Fruit fly (Drosophila melanogaster) whole organism, larva: ENCODE results near the gene Brd8.

ENCODE experiments used
- noc ChIP-seq: fragments of 200-800 bp; sonication (Bioruptor generic); optimal IDR thresholded peaks from 3 replicates; lab custom pipeline; 2019; ENCODE audit warnings: missing biosample characterization, mild to moderate bottlenecking, missing genetic modification characterization, moderate library complexity

Brd8 gene

DNA sequence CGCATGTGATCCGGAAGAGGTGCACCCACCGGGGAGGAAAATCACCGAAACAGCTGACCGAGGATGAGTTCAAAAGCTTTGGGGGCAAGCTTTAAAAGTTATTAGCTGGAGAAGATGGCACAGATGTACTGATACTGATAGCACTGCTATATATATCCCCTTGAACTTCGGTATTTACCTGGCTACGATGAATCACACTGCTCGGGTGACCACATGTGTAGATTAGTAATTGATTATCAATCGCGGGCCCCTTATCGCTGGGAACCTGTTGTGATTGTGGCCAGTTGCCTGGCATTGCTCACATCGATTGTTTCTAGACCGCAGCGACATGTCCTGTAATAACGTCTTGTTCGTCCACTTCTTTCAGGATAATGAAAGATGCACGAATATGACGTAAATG, 6.7 kb downstream of the Brd8 start:
- no peak for TF ChIP-seq noc (tag; lab: Kevin White, UChicago)

- peak; percentile 18 for TF ChIP-seq noc (tag; lab: Kevin White, UChicago)
Observed at dm6 chr3R:29230552-29231102, 7.3 kb downstream of the Brd8 start.

DNA sequence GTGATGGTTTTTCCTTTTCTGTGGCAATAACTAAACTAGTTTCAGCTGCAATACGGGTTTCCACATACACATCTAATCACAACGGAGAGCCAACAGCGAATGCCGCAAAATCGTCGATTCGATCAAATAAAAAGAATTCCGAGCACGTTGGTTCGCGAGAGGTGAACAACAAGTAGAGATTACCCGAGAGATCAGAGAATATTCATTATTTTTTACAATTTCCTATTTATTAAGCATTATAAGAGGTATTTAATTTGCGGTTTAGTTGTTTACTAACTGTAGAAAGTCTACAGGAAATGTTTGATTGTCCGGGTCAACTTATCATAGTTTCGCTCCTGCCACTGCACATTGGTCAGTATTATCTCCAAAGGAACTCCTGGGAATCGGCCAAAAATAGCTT, 15.3 kb downstream of the Brd8 start, which contains the start of gene CG11951:
TSS of gene CG11951 (minus strand) at position 101 of the 400 bp plus-strand sequence.
- TF ChIP-seq noc (tag; lab: Kevin White, UChicago), result no peak

dm6 chr3R:29244727-29245126, 21.4 kb downstream of the Brd8 start, which contains the start of gene CG31445:
Gene CG31445 (minus strand): TSS chr3R:29244827.
- TF ChIP-seq noc (tag; lab: Kevin White, UChicago), result no peak

- TF ChIP-seq noc (tag; lab: Kevin White, UChicago), result no peak
Observed at dm6 chr3R:29250272-29251018, 27.2 kb downstream of the Brd8 start, which contains the start of gene SP1029. Gene SP1029 (minus strand): TSS chr3R:29250451.

DNA sequence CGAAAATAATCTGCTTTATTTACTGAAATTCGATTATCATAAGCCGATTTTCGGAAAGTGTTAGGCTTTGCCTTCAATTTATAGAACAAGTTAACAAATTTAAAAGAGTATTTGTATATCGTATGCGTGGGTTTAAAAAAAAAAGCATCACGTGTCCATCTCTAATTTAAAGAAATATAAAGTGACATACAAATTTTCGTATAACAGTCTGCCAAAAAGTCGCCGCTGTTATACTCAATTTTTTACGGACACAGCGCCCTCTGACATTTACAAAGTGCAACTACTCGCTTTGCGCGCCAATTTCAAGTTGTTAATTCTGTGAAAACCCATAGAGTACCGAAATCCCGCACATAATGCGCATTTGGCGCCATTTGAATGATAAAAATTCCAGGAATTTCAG, 28.1 kb downstream of the Brd8 start:
- TF ChIP-seq noc (tag; lab: Kevin White, UChicago), result no peak

dm6 chr3R:29253874-29254273, 30.6 kb downstream of the Brd8 start:
- TF ChIP-seq noc (tag; lab: Kevin White, UChicago), result no peak

DNA sequence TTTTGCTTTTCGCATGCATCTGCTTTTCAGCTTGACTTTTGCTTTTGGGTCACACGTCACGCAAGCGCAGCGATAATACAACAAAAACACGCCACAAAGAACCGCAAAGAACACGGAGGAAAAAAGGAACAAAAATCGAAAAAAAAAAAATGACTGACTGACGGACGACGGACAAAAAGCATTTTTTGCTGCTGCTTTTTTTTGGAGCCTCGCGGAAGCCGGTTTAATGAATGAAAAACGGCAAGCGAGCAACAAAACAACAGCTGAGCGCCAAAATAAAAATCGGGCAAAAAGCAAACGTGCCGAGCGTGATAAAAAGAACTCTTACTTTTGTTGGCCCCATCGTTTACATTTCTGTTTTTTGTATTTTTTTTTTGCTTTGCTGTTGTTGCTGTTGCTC, 31.1 kb downstream of the Brd8 start:
- TF ChIP-seq noc (tag; lab: Kevin White, UChicago), result no peak

DNA sequence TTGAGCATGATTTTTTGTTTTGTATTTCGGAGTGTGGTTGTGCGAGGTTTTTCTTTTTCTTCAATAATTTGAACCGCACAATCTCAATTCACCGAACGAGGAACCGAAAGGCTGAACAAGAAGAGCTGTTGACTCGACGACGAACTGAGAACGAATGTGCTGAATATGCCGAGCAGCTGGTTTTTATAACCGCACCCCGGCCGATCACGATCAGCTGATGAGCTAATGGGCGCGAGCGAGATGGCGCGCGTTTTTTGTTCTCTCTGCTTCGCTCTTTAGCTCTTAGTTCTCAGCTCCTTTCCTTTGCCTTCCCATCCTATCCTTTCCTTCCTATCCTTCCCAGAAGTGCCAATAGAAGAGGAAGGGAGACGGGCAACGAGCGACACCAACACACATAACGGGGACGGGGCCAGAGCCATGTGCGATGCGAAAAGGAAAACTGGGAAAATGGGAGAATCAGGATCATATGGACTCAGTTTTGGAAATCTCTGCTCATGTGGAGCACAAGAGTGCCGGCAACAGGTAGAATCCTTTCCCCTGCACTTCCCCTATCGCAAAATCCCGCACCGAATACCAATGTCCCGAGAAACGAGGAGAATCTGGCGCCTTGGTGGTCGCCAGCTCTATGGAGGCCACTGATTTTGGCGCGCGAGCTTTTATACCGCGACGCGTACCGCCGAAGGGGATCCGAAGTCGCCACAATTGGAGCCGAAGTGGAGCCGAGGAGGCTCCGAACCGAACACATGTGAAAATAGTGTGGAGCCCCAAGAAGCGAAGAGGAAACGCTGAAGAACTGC, 32.1 kb downstream of the Brd8 start, which contains the start of gene stg:
TSS of gene stg (minus strand) at position 635 of the 797 bp plus-strand sequence.
- TF ChIP-seq noc (tag; lab: Kevin White, UChicago), result no peak

DNA sequence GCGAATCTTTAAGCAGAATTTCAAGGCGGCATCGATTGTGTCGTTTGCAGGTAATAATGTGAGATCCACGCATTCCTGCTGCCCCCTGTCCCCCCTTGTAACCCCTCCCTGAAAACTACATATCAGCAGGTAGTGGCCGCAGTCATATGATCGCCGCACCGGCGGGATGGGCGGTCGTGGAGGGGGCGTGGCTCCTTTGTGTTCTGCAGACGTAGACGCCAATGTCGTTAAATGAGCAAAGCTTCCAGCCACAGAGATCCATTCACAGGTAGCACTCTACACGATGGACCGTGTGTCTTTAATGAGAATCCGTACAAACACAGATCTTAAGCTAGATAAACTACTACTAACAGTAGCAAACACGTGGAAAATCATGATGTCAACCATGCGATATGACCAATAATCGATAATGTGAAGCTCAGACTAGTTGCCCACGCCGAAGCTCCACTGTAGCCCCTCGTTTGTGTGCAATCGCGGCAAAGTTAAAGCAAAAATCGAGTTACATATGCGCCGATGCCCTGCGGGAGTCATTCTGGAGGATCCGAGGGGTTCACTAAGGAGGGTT, 32.8 kb downstream of the Brd8 start, which contains the start of gene CG45544:
TSS of gene CG45544 (plus strand) at position 523 of the 565 bp plus-strand sequence.
- no peak for TF ChIP-seq noc (tag; lab: Kevin White, UChicago)

dm6 chr3R:29256811-29257439, 33.6 kb downstream of the Brd8 start:
- TF ChIP-seq noc (tag; lab: Kevin White, UChicago), result no peak

dm6 chr3R:29257890-29258691, 34.8 kb downstream of the Brd8 start:
- TF ChIP-seq noc (tag; lab: Kevin White, UChicago), result no peak

DNA sequence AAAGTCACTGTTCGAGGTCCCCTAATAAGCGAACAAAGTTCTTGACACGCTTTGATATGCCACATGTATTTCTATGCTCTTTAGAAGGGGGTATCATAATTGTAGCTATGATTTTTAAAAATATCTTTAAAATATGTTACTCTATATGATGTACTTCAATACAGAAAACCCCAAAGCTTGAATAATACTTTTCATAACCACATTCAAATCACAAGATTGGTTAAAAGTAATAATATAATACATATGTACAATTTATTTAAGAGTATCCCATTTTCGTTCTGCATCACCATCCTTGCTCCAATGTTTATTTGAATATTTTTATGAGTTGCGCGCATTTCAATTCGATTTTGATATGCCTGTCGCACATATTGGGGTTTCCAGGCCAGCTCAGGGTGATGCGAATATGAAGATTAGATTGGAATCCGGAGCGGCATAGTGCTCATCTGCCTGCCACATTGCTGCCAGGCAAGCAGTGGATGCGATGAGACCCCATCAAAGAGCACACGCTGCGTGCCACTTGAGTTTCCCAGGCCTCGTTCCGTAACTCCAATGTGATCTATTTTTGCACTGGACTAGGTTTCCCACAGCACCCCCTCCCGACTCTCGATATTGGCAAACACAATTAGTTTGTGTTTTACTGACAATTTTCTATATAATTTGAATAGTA, 36.3 kb downstream of the Brd8 start:
- no peak for TF ChIP-seq noc (tag; lab: Kevin White, UChicago)

dm6 chr3R:29262481-29262880, 39.2 kb downstream of the Brd8 start:
- TF ChIP-seq noc (tag; lab: Kevin White, UChicago), result no peak
